Worm (Caenorhabditis elegans) whole organism, early embryonic: ENCODE data around the gene mob-2.

ENCODE experiments used
- B0310.2 ChIP-seq: sonication (generic microtip); optimal IDR thresholded peaks from 2 replicates; lab custom pipeline; 2016; ENCODE audit warnings: mild to moderate bottlenecking, missing genetic modification characterization, missing compliant biosample characterization
- aly-1 ChIP-seq: sonication (generic microtip); optimal IDR thresholded peaks from 2 replicates; lab custom pipeline; 2016; ENCODE audit warnings: missing genetic modification characterization, missing compliant biosample characterization
- ama-1 ChIP-seq: fragments of 150-350 bp; optimal IDR thresholded peaks from 2 replicates; lab custom pipeline; 2014
- ceh-36 ChIP-seq: sonication (generic microtip); optimal IDR thresholded peaks from 2 replicates; lab custom pipeline; 2016; ENCODE audit warnings: missing genetic modification characterization, inconsistent platforms, missing compliant biosample characterization
- flt-1 ChIP-seq: fragments of 200-800 bp; sonication (Bioruptor generic); IDR thresholded peaks from 2 replicates; pipeline ENCODE4 v1.3.6; 2022; ENCODE audit warnings: missing genetic modification characterization, missing compliant biosample characterization
- hmbx-1 ChIP-seq: sonication (generic microtip); optimal IDR thresholded peaks from 2 replicates; lab custom pipeline; 2016; ENCODE audit warnings: mild to moderate bottlenecking, missing genetic modification characterization, missing compliant biosample characterization
- hmg-4 ChIP-seq: fragments of 200-800 bp; sonication (Bioruptor generic); optimal IDR thresholded peaks from 2 replicates; lab custom pipeline; 2018; ENCODE audit warnings: mild to moderate bottlenecking, missing genetic modification characterization, missing compliant biosample characterization
- pes-1 ChIP-seq: fragments of 200-800 bp; sonication (Bioruptor generic); IDR thresholded peaks from 2 replicates; pipeline ENCODE4 v1.3.6; 2022; ENCODE audit warnings: missing genetic modification reagents, missing genetic modification characterization, missing compliant biosample characterization
- scrt-1 ChIP-seq: fragments of 200-800 bp; sonication (Bioruptor generic); IDR thresholded peaks from 2 replicates; pipeline ENCODE4 v1.3.6; 2022; ENCODE audit warnings: missing genetic modification characterization, missing compliant biosample characterization
- sea-1 ChIP-seq: fragments of 200-800 bp; sonication (Bioruptor generic); conservative IDR thresholded peaks from 2 replicates; pipeline ENCODE4 v1.3.6; 2022; ENCODE audit warnings: missing genetic modification characterization, missing compliant biosample characterization
- tbx-11 ChIP-seq: fragments of 200-800 bp; sonication (Bioruptor generic); IDR thresholded peaks from 2 replicates; pipeline ENCODE4 v1.3.6; 2022; ENCODE audit warnings: missing genetic modification characterization, missing compliant biosample characterization
- tra-4 ChIP-seq: sonication (generic microtip); optimal IDR thresholded peaks from 2 replicates; lab custom pipeline; 2017; ENCODE audit warnings: missing genetic modification characterization, missing compliant biosample characterization

DNA sequence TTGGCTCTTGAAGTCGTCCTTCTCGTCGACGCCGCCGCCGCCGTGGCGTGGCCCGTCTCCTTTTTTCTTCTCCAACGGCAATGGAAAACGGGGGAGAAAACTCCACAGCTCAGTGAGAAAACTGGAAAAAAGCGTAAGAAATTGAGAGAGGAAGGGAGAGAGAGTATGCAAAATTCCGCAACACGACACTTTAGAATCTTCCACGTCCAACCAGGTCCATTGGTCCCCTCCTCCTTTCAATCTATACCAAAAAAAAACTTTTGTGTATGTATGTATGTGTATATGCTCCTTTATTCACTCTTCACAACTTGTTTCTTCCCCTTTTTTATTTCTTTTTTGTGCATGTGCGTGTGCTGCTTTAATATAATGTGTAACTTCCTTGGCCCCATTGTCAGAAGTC lies 39.2 kb upstream of the mob-2 start:
- TF ChIP-seq ceh-36 (tag; lab: Kevin White, UChicago): no peak
- TF ChIP-seq flt-1 (GFP tag; lab: Robert Waterston, UW): no peak
- no peak for TF ChIP-seq hmg-4 (GFP tag; lab: Kevin White, UChicago)
- TF ChIP-seq sea-1: no peak
- no peak for TF ChIP-seq ama-1
- no peak for TF ChIP-seq pes-1 (GFP tag; lab: Robert Waterston, UW)
- no peak for TF ChIP-seq tra-4 (tag; lab: Kevin White, UChicago)
- TF ChIP-seq tbx-11 (GFP tag; lab: Robert Waterston, UW): no peak
- no peak for TF ChIP-seq aly-1 (tag; lab: Kevin White, UChicago)
- TF ChIP-seq B0310.2 (tag; lab: Kevin White, UChicago): no peak
- no peak for TF ChIP-seq scrt-1 (GFP tag; lab: Robert Waterston, UW)
- no peak for TF ChIP-seq hmbx-1
